Worm (Caenorhabditis elegans): ENCODE measurements around the gene thoc-2.

The thoc-2 gene

DNA sequence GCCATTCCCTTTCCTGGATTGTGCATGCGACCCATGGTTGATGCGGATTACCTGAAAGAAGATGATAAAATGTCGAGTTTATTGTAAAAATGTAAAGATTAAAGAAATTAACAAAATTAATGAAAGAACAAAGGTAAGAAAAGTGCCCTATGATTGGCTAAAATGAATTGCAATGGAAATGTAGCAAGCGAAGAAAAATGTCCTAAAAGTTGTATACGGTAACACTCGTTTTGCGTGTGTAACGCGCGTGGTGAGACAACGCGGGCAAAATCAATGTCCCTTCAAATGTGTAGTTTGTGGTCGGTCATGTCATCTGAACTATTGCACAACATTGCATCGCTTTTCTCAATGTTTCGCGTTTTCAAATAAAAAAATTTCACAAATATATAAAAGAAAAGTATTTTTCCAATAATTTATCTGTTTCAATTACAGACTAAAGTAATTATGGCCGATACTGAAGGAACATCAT lies 7.1 kb downstream of the thoc-2 start, which contains the start of the genes rps-13 and nfx-1 (continued):
- TF ChIP-seq skn-1 (tag; optimal IDR thresholded peaks at IDR 0.05), result no peak
- TF ChIP-seq ceh-62 (tag; optimal IDR thresholded peaks at IDR 0.05), result no peak
- no peak for TF ChIP-seq nhr-48 (tag; optimal IDR thresholded peaks at IDR 0.05)
- no peak for TF ChIP-seq daf-8 (GFP tag; IDR thresholded peaks at IDR 0.05)
- no peak for TF ChIP-seq duxl-1 (tag; optimal IDR thresholded peaks at IDR 0.05; ENCODE audit: poor library complexity)
- TF ChIP-seq fkh-10 (GFP tag; optimal IDR thresholded peaks at IDR 0.05), result peak; percentile 32
- TF ChIP-seq zip-2 (tag; optimal IDR thresholded peaks at IDR 0.05), result peak; percentile 99
- TF ChIP-seq lir-3 (tag; optimal IDR thresholded peaks at IDR 0.05), result no peak
- peak; percentile 68 for TF ChIP-seq nhr-25 (tag; optimal IDR thresholded peaks at IDR 0.05; ENCODE audit: borderline replicate concordance, insufficient read depth)
- TF ChIP-seq jun-1 (tag; optimal IDR thresholded peaks at IDR 0.05), result no peak
- no peak for TF ChIP-seq gei-8 (GFP tag; optimal IDR thresholded peaks at IDR 0.05)
- peak; percentile 80 for TF ChIP-seq nhr-11 (tag; optimal IDR thresholded peaks at IDR 0.05)
- no peak for TF ChIP-seq zag-1 (tag; optimal IDR thresholded peaks at IDR 0.05)
- peak; percentile 41 for TF ChIP-seq nhr-10 (tag; optimal IDR thresholded peaks at IDR 0.05)
- no peak for TF ChIP-seq fos-1 (tag; optimal IDR thresholded peaks at IDR 0.05)
- no peak for TF ChIP-seq spr-3 (GFP tag; optimal IDR thresholded peaks at IDR 0.05)
- TF ChIP-seq R02D3.7 (tag; optimal IDR thresholded peaks at IDR 0.05), result no peak
- no peak for TF ChIP-seq nhr-42 (GFP tag; IDR thresholded peaks at IDR 0.05)
- TF ChIP-seq nhr-77 (tag; optimal IDR thresholded peaks at IDR 0.05), result peak; percentile 91
- TF ChIP-seq dmd-8 (GFP tag; IDR thresholded peaks at IDR 0.05), result no peak
- TF ChIP-seq dpl-1 (GFP tag; optimal IDR thresholded peaks at IDR 0.05), result peak; percentile 73
- peak; percentile 69 for TF ChIP-seq nhr-6 (tag; optimal IDR thresholded peaks at IDR 0.05)
- TF ChIP-seq zip-11 (GFP tag; IDR thresholded peaks at IDR 0.05), result no peak
- TF ChIP-seq ztf-7 (tag; optimal IDR thresholded peaks at IDR 0.05), result peak; percentile 76
- TF ChIP-seq nhr-111 (GFP tag; optimal IDR thresholded peaks at IDR 0.05), result no peak
- TF ChIP-seq mdl-1 (tag; optimal IDR thresholded peaks at IDR 0.05), result peak in 1 of 2 experiments; percentile 48
- no peak for TF ChIP-seq snpc-4 (tag; optimal IDR thresholded peaks at IDR 0.05)
- no peak for TF ChIP-seq ceh-32 (tag; optimal IDR thresholded peaks at IDR 0.05; ENCODE audit: poor library complexity)
- TF ChIP-seq daf-12 (tag; optimal IDR thresholded peaks at IDR 0.05), result no peak
- TF ChIP-seq lim-7 (GFP tag; IDR thresholded peaks at IDR 0.05), result no peak
- TF ChIP-seq dve-1 (tag; optimal IDR thresholded peaks at IDR 0.05; ENCODE audit: insufficient read depth), result peak; percentile 84
- no peak for TF ChIP-seq mdt-29 (GFP tag; IDR thresholded peaks at IDR 0.05)
- TF ChIP-seq ZK337.2 (GFP tag; IDR thresholded peaks at IDR 0.05), result no peak
- no peak for TF ChIP-seq ceh-44 (GFP tag; IDR thresholded peaks at IDR 0.05)
- TF ChIP-seq pha-4 (GFP tag; IDR thresholded peaks at IDR 0.05), result no peak
- peak; percentile 97 for TF ChIP-seq pha-4 (tag; optimal IDR thresholded peaks at IDR 0.05)
- peak; percentile 54 for TF ChIP-seq unc-130 (GFP tag; optimal IDR thresholded peaks at IDR 0.05)
- peak; percentile 68 for TF ChIP-seq hmg-1.1 (GFP tag; IDR thresholded peaks at IDR 0.05)
- TF ChIP-seq F49E8.2 (tag; optimal IDR thresholded peaks at IDR 0.05; ENCODE audit: borderline replicate concordance), result no peak
- TF ChIP-seq dmd-6 (GFP tag; IDR thresholded peaks at IDR 0.05), result 0 out of 2 replicates have a peak, but pooled peaks have one; percentile 16
- TF ChIP-seq lin-1 (GFP tag; IDR thresholded peaks at IDR 0.05), result no peak
- no peak for TF ChIP-seq madf-5 (GFP tag; IDR thresholded peaks at IDR 0.05)
- no peak for TF ChIP-seq lin-39 (tag; optimal IDR thresholded peaks at IDR 0.05)
- TF ChIP-seq nhr-41 (GFP tag; IDR thresholded peaks at IDR 0.05), result no peak
- no peak for TF ChIP-seq saeg-2 (GFP tag; IDR thresholded peaks at IDR 0.05)
- peak; percentile 93 for TF ChIP-seq hlh-30 (tag; optimal IDR thresholded peaks at IDR 0.05; ENCODE audit: insufficient read depth)
- no peak for TF ChIP-seq tag-97 (GFP tag; IDR thresholded peaks at IDR 0.05)
- TF ChIP-seq Y5F2A.4 (GFP tag; optimal IDR thresholded peaks at IDR 0.05), result no peak
- peak; percentile 98 for TF ChIP-seq D1046.2 (GFP tag; IDR thresholded peaks at IDR 0.05)
- TF ChIP-seq F26F4.8 (GFP tag; conservative IDR thresholded peaks at IDR 0.05), result no peak
- no peak for TF ChIP-seq Y48G9A.11 (GFP tag; IDR thresholded peaks at IDR 0.05)
- no peak for TF ChIP-seq set-16 (GFP tag; IDR thresholded peaks at IDR 0.05)

All from whole organism, L4 larva.